Fruit fly (Drosophila melanogaster) whole organism, prepupa: ENCODE data around the gene UQCR-Q.

Experiments used
- CG10631 ChIP-seq: fragments of 200-800 bp; sonication (Bioruptor generic); optimal IDR thresholded peaks from 2 replicates; lab custom pipeline; 2016; ENCODE audit warnings: missing biosample characterization, missing genetic modification characterization
- CG10669 ChIP-seq: fragments of 200-800 bp; sonication (Bioruptor generic); optimal IDR thresholded peaks from 3 replicates; lab custom pipeline; 2018; ENCODE audit warnings: missing biosample characterization, mild to moderate bottlenecking, missing genetic modification characterization, moderate library complexity
- CG11762 ChIP-seq: fragments of 200-800 bp; sonication (Bioruptor generic); optimal IDR thresholded peaks from 3 replicates; lab custom pipeline; 2016; ENCODE audit warnings: missing biosample characterization, missing genetic modification characterization; ENCODE audit not compliant: insufficient read depth
- CG11902 ChIP-seq: fragments of 200-800 bp; sonication (Bioruptor generic); optimal IDR thresholded peaks from 3 replicates; lab custom pipeline; 2016; ENCODE audit warnings: missing biosample characterization, missing genetic modification characterization
- CG15336 ChIP-seq: fragments of 200-800 bp; sonication (Bioruptor generic); IDR thresholded peaks from 2 replicates; pipeline ENCODE4 v1.3.6; 2022; ENCODE audit warnings: missing biosample characterization, missing genetic modification characterization
- CG1621 ChIP-seq: fragments of 200-800 bp; sonication (Bioruptor generic); optimal IDR thresholded peaks from 3 replicates; lab custom pipeline; 2018; ENCODE audit warnings: missing biosample characterization, mild to moderate bottlenecking, missing genetic modification characterization
- CG3032 ChIP-seq: fragments of 200-800 bp; optimal IDR thresholded peaks from 2 replicates; lab custom pipeline; 2019; ENCODE audit warnings: missing biosample characterization, mild to moderate bottlenecking, missing genetic modification characterization, moderate library complexity
- CG31627 ChIP-seq: fragments of 200-800 bp; sonication (Bioruptor generic); optimal IDR thresholded peaks from 3 replicates; lab custom pipeline; 2016; ENCODE audit warnings: missing biosample characterization, missing genetic modification characterization
- CG32006 ChIP-seq: fragments of 200-800 bp; sonication (Bioruptor generic); optimal IDR thresholded peaks from 3 replicates; lab custom pipeline; 2017; ENCODE audit warnings: missing biosample characterization, mild to moderate bottlenecking, missing genetic modification characterization
- CG3919 ChIP-seq: fragments of 200-800 bp; sonication (Bioruptor generic); optimal IDR thresholded peaks from 3 replicates; lab custom pipeline; 2016; ENCODE audit warnings: missing biosample characterization, missing genetic modification characterization
- CG4318 ChIP-seq: fragments of 200-800 bp; sonication (Bioruptor generic); optimal IDR thresholded peaks from 3 replicates; lab custom pipeline; 2017; ENCODE audit warnings: missing biosample characterization, mild to moderate bottlenecking, missing genetic modification characterization
- CG6163 ChIP-seq: fragments of 200-800 bp; sonication (Bioruptor generic); IDR thresholded peaks from 3 replicates; pipeline ENCODE4 v1.3.6; 2022; ENCODE audit warnings: missing biosample characterization, missing genetic modification characterization
- CG6276 ChIP-seq: fragments of 200-800 bp; sonication (Bioruptor generic); optimal IDR thresholded peaks from 2 replicates; lab custom pipeline; 2017; ENCODE audit warnings: missing biosample characterization, mild to moderate bottlenecking, missing genetic modification characterization
- CG6792 ChIP-seq: fragments of 200-800 bp; sonication (Bioruptor generic); optimal IDR thresholded peaks from 3 replicates; lab custom pipeline; 2016; ENCODE audit warnings: missing biosample characterization, missing genetic modification characterization
- CG6808 ChIP-seq: fragments of 200-800 bp; sonication (Bioruptor generic); optimal IDR thresholded peaks from 3 replicates; lab custom pipeline; 2017; ENCODE audit warnings: missing biosample characterization, missing genetic modification characterization, mild to moderate bottlenecking, moderate library complexity, missing genetic modification reagents
- CG8119 ChIP-seq: fragments of 200-800 bp; sonication (Bioruptor generic); IDR thresholded peaks from 3 replicates; pipeline ENCODE4 v1.3.6; 2022; ENCODE audit warnings: missing biosample characterization, missing genetic modification characterization
- CG8319 ChIP-seq: fragments of 200-800 bp; sonication (Bioruptor generic); optimal IDR thresholded peaks from 3 replicates; lab custom pipeline; 2016; ENCODE audit warnings: missing biosample characterization, missing genetic modification characterization
- Eip78C ChIP-seq: fragments of 200-800 bp; sonication (Bioruptor generic); peaks from one replicate; lab custom pipeline; 2016; ENCODE audit warnings: missing biosample characterization, missing genetic modification characterization
- Ets21C ChIP-seq: fragments of 200-800 bp; sonication (Bioruptor generic); optimal IDR thresholded peaks from 3 replicates; lab custom pipeline; 2016; ENCODE audit warnings: missing biosample characterization, missing genetic modification characterization
- Ets96B ChIP-seq: fragments of 200-800 bp; optimal IDR thresholded peaks from 2 replicates; lab custom pipeline; 2019; ENCODE audit warnings: missing biosample characterization, mild to moderate bottlenecking, missing genetic modification characterization, moderate library complexity
- Gug ChIP-seq: fragments of 200-800 bp; sonication (Bioruptor generic); IDR thresholded peaks from 2 replicates; pipeline ENCODE4 v1.3.6; 2022; ENCODE audit warnings: missing biosample characterization, missing genetic modification characterization
- Hr38 ChIP-seq: sonication (Bioruptor generic); optimal IDR thresholded peaks from 2 replicates; lab custom pipeline; 2016; ENCODE audit warnings: missing biosample characterization, missing genetic modification characterization
- Hr39 ChIP-seq: fragments of 200-800 bp; sonication (Bioruptor generic); optimal IDR thresholded peaks from 2 replicates; lab custom pipeline; 2016; ENCODE audit warnings: missing biosample characterization, missing genetic modification characterization
- Lpt ChIP-seq: fragments of 200-800 bp; sonication (Bioruptor generic); optimal IDR thresholded peaks from 3 replicates; lab custom pipeline; 2016; ENCODE audit warnings: missing biosample characterization, missing genetic modification characterization
- Met ChIP-seq: fragments of 200-800 bp; sonication (Bioruptor generic); optimal IDR thresholded peaks from 3 replicates; lab custom pipeline; 2016; ENCODE audit warnings: missing biosample characterization, missing genetic modification characterization
- OdsH ChIP-seq: fragments of 200-800 bp; sonication (Bioruptor generic); optimal IDR thresholded peaks from 3 replicates; lab custom pipeline; 2016; ENCODE audit warnings: missing biosample characterization, missing genetic modification characterization
- Smox ChIP-seq: fragments of 200-800 bp; sonication (Bioruptor generic); optimal IDR thresholded peaks from 3 replicates; lab custom pipeline; 2016; ENCODE audit warnings: missing biosample characterization, missing genetic modification characterization
- Sox102F ChIP-seq: fragments of 200-800 bp; sonication (Bioruptor generic); optimal IDR thresholded peaks from 2 replicates; lab custom pipeline; 2016; ENCODE audit warnings: missing biosample characterization, mild to moderate bottlenecking, missing genetic modification characterization
- Sox14 ChIP-seq: fragments of 200-800 bp; sonication (Bioruptor generic); optimal IDR thresholded peaks from 3 replicates; lab custom pipeline; 2016; ENCODE audit warnings: missing biosample characterization, missing genetic modification characterization
- Sox15 ChIP-seq: fragments of 200-800 bp; sonication (Bioruptor generic); optimal IDR thresholded peaks from 3 replicates; lab custom pipeline; 2016; ENCODE audit warnings: missing biosample characterization, missing genetic modification characterization
- achi ChIP-seq: fragments of 200-800 bp; sonication (Bioruptor generic); optimal IDR thresholded peaks from 3 replicates; lab custom pipeline; 2016; ENCODE audit warnings: missing biosample characterization, missing genetic modification characterization
- acj6 ChIP-seq: fragments of 200-800 bp; sonication (Bioruptor generic); optimal IDR thresholded peaks from 3 replicates; lab custom pipeline; 2016; ENCODE audit warnings: missing biosample characterization, missing genetic modification characterization
- dac ChIP-seq: fragments of 200-800 bp; sonication (Bioruptor generic); optimal IDR thresholded peaks from 2 replicates; lab custom pipeline; 2017; ENCODE audit warnings: missing biosample characterization, mild to moderate bottlenecking, missing genetic modification characterization
- dsx ChIP-seq: fragments of 200-800 bp; optimal IDR thresholded peaks from 3 replicates; lab custom pipeline; 2019; ENCODE audit warnings: missing biosample characterization, mild to moderate bottlenecking, missing genetic modification characterization, moderate library complexity; ENCODE audit not compliant: poor library complexity, severe bottlenecking
- eg ChIP-seq: fragments of 200-800 bp; sonication (Bioruptor generic); IDR thresholded peaks from 3 replicates; pipeline ENCODE4 v1.3.6; 2022; ENCODE audit warnings: missing biosample characterization, missing genetic modification characterization
- esn ChIP-seq: fragments of 200-800 bp; sonication (Bioruptor generic); optimal IDR thresholded peaks from 2 replicates; lab custom pipeline; 2016; ENCODE audit warnings: missing biosample characterization, mild to moderate bottlenecking, missing genetic modification characterization, moderate library complexity
- fd59A ChIP-seq: fragments of 200-800 bp; sonication (Bioruptor generic); optimal IDR thresholded peaks from 2 replicates; lab custom pipeline; 2017; ENCODE audit warnings: missing biosample characterization, mild to moderate bottlenecking, missing genetic modification characterization, missing genetic modification reagents
- fd85E ChIP-seq: fragments of 200-800 bp; sonication (Bioruptor generic); optimal IDR thresholded peaks from 3 replicates; lab custom pipeline; 2016; ENCODE audit warnings: missing biosample characterization, missing genetic modification characterization
- salr ChIP-seq, 2 experiments: fragments of 200-800 bp; sonication (Bioruptor generic); optimal IDR thresholded peaks; 3 replicates each; lab custom pipeline; 2016 to 2018; ENCODE audit warnings: missing biosample characterization in 2 of 2, missing genetic modification characterization in 2 of 2, mild to moderate bottlenecking in 1 of 2
- spab ChIP-seq: fragments of 200-800 bp; sonication (Bioruptor generic); optimal IDR thresholded peaks from 2 replicates; lab custom pipeline; 2017; ENCODE audit warnings: missing biosample characterization, mild to moderate bottlenecking, missing genetic modification characterization, missing genetic modification reagents
- ss ChIP-seq, 2 experiments: fragments of 200-800 bp; sonication (Bioruptor generic); optimal IDR thresholded peaks; 2 replicates in 1 of 2; 3 replicates in 1 of 2; lab custom pipeline; 2017 to 2018; ENCODE audit warnings: mild to moderate bottlenecking in 2 of 2, missing biosample characterization in 2 of 2, missing genetic modification characterization in 2 of 2, moderate library complexity in 1 of 2
- svp ChIP-seq: fragments of 200-800 bp; sonication (Bioruptor generic); peaks from one replicate; lab custom pipeline; 2016; ENCODE audit warnings: missing biosample characterization, missing genetic modification characterization
- topi ChIP-seq: fragments of 200-800 bp; sonication (Bioruptor generic); optimal IDR thresholded peaks from 3 replicates; lab custom pipeline; 2016; ENCODE audit warnings: missing biosample characterization, missing genetic modification characterization

Gene UQCR-Q

dm6 chr3L:17475979-17476393 lies 1.4 kb downstream of the UQCR-Q start, which contains the start of gene CG34250 (continued):
- no peak for TF ChIP-seq salr (GFP tag; optimal IDR thresholded peaks at IDR 0.05; lab: Kevin White, UChicago)
- no peak for TF ChIP-seq CG31627 (GFP tag; lab: Kevin White, UChicago)
- no peak for TF ChIP-seq Sox15 (GFP tag; lab: Kevin White, UChicago)
- no peak for TF ChIP-seq CG15336 (GFP tag; lab: Robert Waterston, UW)
- TF ChIP-seq Met (GFP tag; lab: Kevin White, UChicago): no peak
- no peak for TF ChIP-seq CG6808 (GFP tag; lab: Kevin White, UChicago)
- TF ChIP-seq CG3032 (tag; lab: Kevin White, UChicago): peak; percentile 19

dm6 chr3L:17476496-17476895 lies 1.9 kb downstream of the UQCR-Q start:
- TF ChIP-seq Hr39 (GFP tag; lab: Kevin White, UChicago): no peak
- no peak for TF ChIP-seq Ets96B
- no peak for TF ChIP-seq esn
- no peak for TF ChIP-seq dac (GFP tag; lab: Kevin White, UChicago)

dm6 chr3L:17478826-17479225 lies 4.3 kb downstream of the UQCR-Q start, which contains the start of the genes CG13733 and qjt:
TSS of gene CG13733 (minus strand) at chr3L:17478926.
TSS of gene qjt (plus strand) at chr3L:17479096.
- TF ChIP-seq eg (GFP tag; lab: Robert Waterston, UW): no peak
- TF ChIP-seq CG11902: no peak
- TF ChIP-seq Hr38 (GFP tag; lab: Kevin White, UChicago): no peak
- no peak for TF ChIP-seq Ets96B
- TF ChIP-seq Sox102F: no peak
- no peak for TF ChIP-seq dac (GFP tag; lab: Kevin White, UChicago)
- no peak for TF ChIP-seq CG4318
- TF ChIP-seq Sox14 (GFP tag; lab: Kevin White, UChicago): no peak
- TF ChIP-seq fd85E (GFP tag; lab: Kevin White, UChicago): no peak
- TF ChIP-seq CG8119: no peak
- TF ChIP-seq CG3919 (GFP tag; lab: Kevin White, UChicago): no peak
- TF ChIP-seq ss (GFP tag; optimal IDR thresholded peaks at IDR 0.05; lab: Kevin White, UChicago): no peak
- TF ChIP-seq OdsH (GFP tag; lab: Kevin White, UChicago): no peak
- TF ChIP-seq Ets21C (GFP tag; lab: Kevin White, UChicago): no peak

dm6 chr3L:17485280-17485792 lies 10.8 kb downstream of the UQCR-Q start:
- TF ChIP-seq Met (GFP tag; lab: Kevin White, UChicago) (peak; percentile 70), Sox15 (GFP tag; lab: Kevin White, UChicago) (no peak), spab (GFP tag; lab: Kevin White, UChicago) (no peak), CG31627 (GFP tag; lab: Kevin White, UChicago) (peak; percentile 43), acj6 (GFP tag; lab: Kevin White, UChicago) (no peak), svp (GFP tag; lab: Kevin White, UChicago) (peak; percentile 87), CG11902 (no peak), dac (GFP tag; lab: Kevin White, UChicago) (no peak), OdsH (GFP tag; lab: Kevin White, UChicago) (peak; percentile 47), Hr38 (GFP tag; lab: Kevin White, UChicago) (no peak), CG3919 (GFP tag; lab: Kevin White, UChicago) (peak; percentile 56), CG10631 (GFP tag; lab: Kevin White, UChicago) (peak; percentile 23), Gug (GFP tag; lab: Robert Waterston, UW) (no peak; the same call in none of the 2 replicates), Sox102F (peak; percentile 57), CG8319 (GFP tag; lab: Kevin White, UChicago) (no peak), CG32006 (GFP tag; lab: Kevin White, UChicago) (peak; percentile 66), achi (GFP tag; lab: Kevin White, UChicago) (peak; percentile 49), CG1621 (tag; lab: Kevin White, UChicago) (peak; percentile 62), CG10669 (peak; percentile 50), topi (GFP tag; lab: Kevin White, UChicago) (peak; percentile 53), fd59A (GFP tag; lab: Kevin White, UChicago) (no peak), CG6276 (GFP tag; lab: Kevin White, UChicago) (peak; percentile 50), Eip78C (GFP tag; lab: Kevin White, UChicago) (peak; percentile 70), CG6163 (peak; percentile 64; the same call in 2 of the 3 replicates), CG6808 (GFP tag; lab: Kevin White, UChicago) (peak; percentile 70), Smox (GFP tag; lab: Kevin White, UChicago) (peak; percentile 66), CG11762 (GFP tag; lab: Kevin White, UChicago) (peak; percentile 31), Ets21C (GFP tag; lab: Kevin White, UChicago) (peak; percentile 2), Ets96B (peak; percentile 21), CG6792 (GFP tag; lab: Kevin White, UChicago) (peak; percentile 63), dsx (GFP tag; lab: Kevin White, UChicago) (peak; percentile 49), CG15336 (GFP tag; lab: Robert Waterston, UW) (peak; percentile 53; the same call in 1 of the 2 replicates), Lpt (peak; percentile 28), Sox14 (GFP tag; lab: Kevin White, UChicago) (peak; percentile 40)
